Worm (Caenorhabditis elegans) whole organism, L4 larva: Measurements from ENCODE around the gene H04J21.1.
A peak's percentile ranks its signal among the peaks of the same experiment; 100 is the strongest.

ENCODE experiments used
- D1046.2 ChIP-seq: fragments of 200-800 bp; sonication (Bioruptor generic); IDR thresholded peaks from 2 replicates; pipeline ENCODE4 v1.3.6; 2022; ENCODE audit warnings: missing genetic modification characterization, missing compliant biosample characterization
- R02D3.7 ChIP-seq: fragments of 150-350 bp; sonication (generic microtip); optimal IDR thresholded peaks from 3 replicates; lab custom pipeline; 2014; ENCODE audit warnings: missing biosample characterization, missing genetic modification characterization
- T20F7.1 ChIP-seq: fragments of 200-800 bp; sonication (Bioruptor generic); optimal IDR thresholded peaks from 2 replicates; lab custom pipeline; 2018; ENCODE audit warnings: mild to moderate bottlenecking, missing genetic modification characterization, missing compliant biosample characterization
- Y48G9A.11 ChIP-seq: fragments of 200-800 bp; sonication (Bioruptor generic); IDR thresholded peaks from 2 replicates; pipeline ENCODE4 v1.3.6; 2022; ENCODE audit warnings: missing genetic modification reagents, missing genetic modification characterization, missing compliant biosample characterization
- aha-1 ChIP-seq: fragments of 150-350 bp; peaks from one replicate; lab custom pipeline; 2014; ENCODE audit warnings: missing biosample characterization, missing genetic modification characterization
- aly-2 ChIP-seq: sonication (generic microtip); optimal IDR thresholded peaks from 2 replicates; lab custom pipeline; 2018; ENCODE audit warnings: missing biosample characterization, missing genetic modification characterization
- ama-1 ChIP-seq: fragments of 150-350 bp; optimal IDR thresholded peaks from 2 replicates; lab custom pipeline; 2014; ENCODE audit warnings: inconsistent platforms, mixed read lengths
- ceh-62 ChIP-seq: sonication (generic microtip); optimal IDR thresholded peaks from 2 replicates; lab custom pipeline; 2017; ENCODE audit warnings: missing biosample characterization, missing genetic modification characterization
- daf-12 ChIP-seq: fragments of 150-350 bp; optimal IDR thresholded peaks from 2 replicates; lab custom pipeline; 2014; ENCODE audit warnings: missing biosample characterization, missing genetic modification reagents, missing genetic modification characterization
- daf-8 ChIP-seq: fragments of 200-800 bp; sonication (Bioruptor generic); IDR thresholded peaks from 2 replicates; pipeline ENCODE4 v1.3.6; 2022; ENCODE audit warnings: missing genetic modification characterization, missing compliant biosample characterization
- dmd-6 ChIP-seq: fragments of 200-800 bp; sonication (Bioruptor generic); IDR thresholded peaks from 2 replicates; pipeline ENCODE4 v1.3.6; 2022; ENCODE audit warnings: missing genetic modification reagents, missing genetic modification characterization, missing compliant biosample characterization
- dpl-1 ChIP-seq: fragments of 150-350 bp; optimal IDR thresholded peaks from 2 replicates; lab custom pipeline; 2014; ENCODE audit warnings: missing biosample characterization, missing genetic modification reagents, missing genetic modification characterization
- egl-43 ChIP-seq: fragments of 200-800 bp; sonication (Bioruptor generic); IDR thresholded peaks from 2 replicates; pipeline ENCODE4 v1.3.6; 2022; ENCODE audit warnings: missing genetic modification reagents, missing genetic modification characterization, missing compliant biosample characterization
- hlh-30 ChIP-seq: sonication (generic microtip); optimal IDR thresholded peaks from 2 replicates; lab custom pipeline; 2017; ENCODE audit warnings: antibody characterized with exemption, mild to moderate bottlenecking, missing genetic modification characterization, missing compliant biosample characterization; ENCODE audit not compliant: insufficient read depth
- jun-1 ChIP-seq: fragments of 150-350 bp; optimal IDR thresholded peaks from 2 replicates; lab custom pipeline; 2014; ENCODE audit warnings: missing biosample characterization, missing genetic modification reagents, missing genetic modification characterization
- lim-7 ChIP-seq: fragments of 200-800 bp; sonication (Bioruptor generic); IDR thresholded peaks from 2 replicates; pipeline ENCODE4 v1.3.6; 2022; ENCODE audit warnings: missing genetic modification characterization, missing compliant biosample characterization
- lin-13 ChIP-seq: fragments of 150-350 bp; optimal IDR thresholded peaks from 2 replicates; lab custom pipeline; 2014; ENCODE audit warnings: missing biosample characterization, missing genetic modification reagents, missing genetic modification characterization
- lin-15B ChIP-seq: fragments of 150-350 bp; sonication (generic microtip); optimal IDR thresholded peaks from 3 replicates; lab custom pipeline; 2014; ENCODE audit warnings: missing biosample characterization, missing genetic modification characterization
- lin-38 ChIP-seq: fragments of 200-800 bp; sonication (Bioruptor generic); IDR thresholded peaks from 2 replicates; pipeline ENCODE4 v1.3.6; 2022; ENCODE audit warnings: missing genetic modification reagents, missing genetic modification characterization, missing compliant biosample characterization
- lir-3 ChIP-seq: sonication (generic microtip); optimal IDR thresholded peaks from 2 replicates; lab custom pipeline; 2016; ENCODE audit warnings: mild to moderate bottlenecking, missing genetic modification characterization, missing compliant biosample characterization
- lsy-2 ChIP-seq, 2 experiments: fragments of 150-350 bp in 1 of 2; sonication (generic microtip) in 1 of 2; optimal IDR thresholded peaks; 2 replicates each; lab custom pipeline; 2014 to 2017; ENCODE audit warnings: missing biosample characterization in 2 of 2, missing genetic modification characterization in 2 of 2
- mdl-1 ChIP-seq, 2 experiments: fragments of 150-350 bp in 1 of 2; sonication (generic microtip) in 1 of 2; optimal IDR thresholded peaks; 2 replicates each; lab custom pipeline; 2014 to 2017; ENCODE audit warnings: missing biosample characterization in 2 of 2, missing genetic modification characterization in 2 of 2
- mep-1 ChIP-seq: fragments of 150-350 bp; sonication (generic microtip); optimal IDR thresholded peaks from 3 replicates; lab custom pipeline; 2014; ENCODE audit warnings: missing biosample characterization, missing genetic modification characterization
- mes-2 ChIP-seq: sonication (generic microtip); optimal IDR thresholded peaks from 2 replicates; lab custom pipeline; 2016; ENCODE audit warnings: missing genotype, mild to moderate bottlenecking, missing genetic modification characterization, missing compliant biosample characterization; ENCODE audit not compliant: poor library complexity, severe bottlenecking
- nhr-11 ChIP-seq: fragments of 150-350 bp; optimal IDR thresholded peaks from 2 replicates; lab custom pipeline; 2014; ENCODE audit warnings: missing biosample characterization, missing genetic modification characterization
- nhr-111 ChIP-seq: fragments of 200-800 bp; sonication (Bioruptor generic); optimal IDR thresholded peaks from 2 replicates; lab custom pipeline; 2018; ENCODE audit warnings: mild to moderate bottlenecking, missing genetic modification characterization, missing compliant biosample characterization
- nhr-25 ChIP-seq: sonication (generic microtip); optimal IDR thresholded peaks from 2 replicates; lab custom pipeline; 2017; ENCODE audit warnings: missing genetic modification characterization, mild to moderate bottlenecking, missing compliant biosample characterization, antibody characterized with exemption, moderate library complexity, borderline replicate concordance; ENCODE audit not compliant: insufficient read depth
- nhr-41 ChIP-seq: fragments of 200-800 bp; sonication (Bioruptor generic); IDR thresholded peaks from 2 replicates; pipeline ENCODE4 v1.3.6; 2022; ENCODE audit warnings: missing genetic modification reagents, missing genetic modification characterization, missing compliant biosample characterization
- nhr-6 ChIP-seq: fragments of 150-350 bp; optimal IDR thresholded peaks from 2 replicates; lab custom pipeline; 2014; ENCODE audit warnings: missing biosample characterization, missing genetic modification characterization
- nhr-76 ChIP-seq: fragments of 150-350 bp; optimal IDR thresholded peaks from 2 replicates; lab custom pipeline; 2014; ENCODE audit warnings: missing biosample characterization, missing genetic modification characterization
- nhr-77 ChIP-seq: fragments of 150-350 bp; optimal IDR thresholded peaks from 2 replicates; lab custom pipeline; 2014; ENCODE audit warnings: missing biosample characterization, missing genetic modification characterization
- pha-4 ChIP-seq, 2 experiments: fragments of 150-350 bp in 1 of 2; fragments of 200-800 bp in 1 of 2; sonication (Bioruptor generic) in 1 of 2; IDR thresholded peaks in 1 of 2; optimal IDR thresholded peaks in 1 of 2; 2 replicates each; pipeline versions ENCODE4 v1.3.6 to Lab custom; 2014 to 2022; ENCODE audit warnings: missing genetic modification characterization in 2 of 2, missing genetic modification reagents in 2 of 2, missing biosample characterization in 1 of 2, missing compliant biosample characterization in 1 of 2
- php-3 ChIP-seq: fragments of 200-800 bp; sonication (Bioruptor generic); IDR thresholded peaks from 2 replicates; pipeline ENCODE4 v1.3.6; 2022; ENCODE audit warnings: missing genetic modification reagents, missing genetic modification characterization, missing compliant biosample characterization
- pqm-1 ChIP-seq: sonication (generic microtip); optimal IDR thresholded peaks from 2 replicates; lab custom pipeline; 2017; ENCODE audit warnings: missing biosample characterization, missing genetic modification characterization
- rbr-2 ChIP-seq: sonication (generic microtip); optimal IDR thresholded peaks from 2 replicates; lab custom pipeline; 2016; ENCODE audit warnings: missing genotype, missing genetic modification characterization, missing compliant biosample characterization
- skn-1 ChIP-seq: fragments of 150-350 bp; optimal IDR thresholded peaks from 2 replicates; lab custom pipeline; 2014; ENCODE audit warnings: missing biosample characterization, missing genetic modification characterization
- snpc-1.2 ChIP-seq: fragments of 200-800 bp; sonication (Bioruptor generic); IDR thresholded peaks from 2 replicates; pipeline ENCODE4 v1.3.6; 2022; ENCODE audit warnings: missing genetic modification reagents, missing genetic modification characterization, missing compliant biosample characterization
- unc-62 ChIP-seq, 3 experiments: fragments of 150-350 bp in 1 of 3; sonication (generic microtip); optimal IDR thresholded peaks in 2 of 3; peaks in 1 of 3; 1 replicate in 1 of 3; 2 replicates in 2 of 3; lab custom pipeline; 2014 to 2017; ENCODE audit warnings: missing biosample characterization in 3 of 3, missing genetic modification characterization in 3 of 3, missing genetic modification reagents in 3 of 3, missing genotype in 1 of 3
- zfp-2 ChIP-seq: sonication (generic microtip); optimal IDR thresholded peaks from 2 replicates; lab custom pipeline; 2016; ENCODE audit warnings: mild to moderate bottlenecking, missing genetic modification characterization, missing compliant biosample characterization
- zfp-3 ChIP-seq: fragments of 200-800 bp; sonication (Bioruptor generic); conservative IDR thresholded peaks from 2 replicates; pipeline ENCODE4 v1.3.6; 2022; ENCODE audit warnings: missing genetic modification reagents, missing genetic modification characterization, missing compliant biosample characterization
- zip-11 ChIP-seq: fragments of 200-800 bp; sonication (Bioruptor generic); IDR thresholded peaks from 2 replicates; pipeline ENCODE4 v1.3.6; 2022; ENCODE audit warnings: missing genetic modification characterization, missing compliant biosample characterization

H04J21.1 gene

DNA sequence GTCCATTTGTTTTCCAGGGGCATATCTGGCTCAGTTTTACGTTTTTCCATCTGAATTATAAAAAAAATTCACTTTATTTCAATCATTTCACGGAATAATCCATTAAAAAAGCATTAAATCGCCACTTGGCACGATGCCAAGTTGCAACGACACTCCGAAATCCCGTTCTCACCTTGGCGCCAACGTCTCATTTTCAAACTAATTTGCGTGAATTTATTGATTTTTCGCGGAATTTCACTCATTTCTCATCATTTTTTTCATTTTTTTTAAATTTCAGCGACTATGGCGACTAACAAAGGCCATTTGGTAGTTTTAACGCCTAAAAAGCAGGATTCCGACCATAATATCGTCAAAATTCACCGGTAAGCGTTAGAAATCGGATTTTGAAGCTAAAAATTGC, 4.2 kb upstream of the H04J21.1 start, which contains the start of gene H14E04.2:
Gene H14E04.2 (plus strand): TSS at position 276 of the 400 bp plus-strand sequence.
- no peak for TF ChIP-seq daf-12 (tag; lab: Kevin White, UChicago)
- TF ChIP-seq lin-38 (GFP tag; lab: Robert Waterston, UW): peak; percentile 73
- peak; percentile 97 for TF ChIP-seq T20F7.1 (GFP tag; lab: Kevin White, UChicago)
- no peak for TF ChIP-seq zip-11 (GFP tag; lab: Robert Waterston, UW)
- peak; percentile 26 for TF ChIP-seq nhr-11 (tag; lab: Kevin White, UChicago)
- TF ChIP-seq lin-13 (GFP tag; lab: Kevin White, UChicago): peak; percentile 67
- peak; percentile 26 for TF ChIP-seq nhr-6 (tag; lab: Kevin White, UChicago)
- TF ChIP-seq snpc-1.2: no peak
- TF ChIP-seq nhr-111 (GFP tag; lab: Kevin White, UChicago): no peak
- TF ChIP-seq dpl-1 (GFP tag; lab: Kevin White, UChicago): peak; percentile 97
- TF ChIP-seq Y48G9A.11: peak; percentile 95
- peak; percentile 49 for TF ChIP-seq hlh-30 (tag; lab: Kevin White, UChicago)
- TF ChIP-seq aha-1 (tag; lab: Kevin White, UChicago): peak; percentile 87
- peak; percentile 44 for TF ChIP-seq rbr-2
- no peak for TF ChIP-seq zfp-2 (tag; lab: Kevin White, UChicago)
- no peak for TF ChIP-seq php-3 (GFP tag; lab: Robert Waterston, UW)
- TF ChIP-seq nhr-25 (tag; lab: Kevin White, UChicago): peak; percentile 45
- TF ChIP-seq mes-2 (tag; lab: Kevin White, UChicago): peak; percentile 83
- TF ChIP-seq pha-4 (GFP tag; IDR thresholded peaks at IDR 0.05; lab: Robert Waterston, UW): peak; percentile 35; the same call in 1 of the 2 replicates
- no peak for TF ChIP-seq pha-4 (tag; optimal IDR thresholded peaks at IDR 0.05; lab: Kevin White, UChicago)
- TF ChIP-seq lsy-2 (tag; optimal IDR thresholded peaks at IDR 0.05; lab: Kevin White, UChicago): peak; percentile 11 to 88
- peak; percentile 59 for TF ChIP-seq mep-1 (tag; lab: Kevin White, UChicago)
- TF ChIP-seq, all 104 proteins: peak for 15

DNA sequence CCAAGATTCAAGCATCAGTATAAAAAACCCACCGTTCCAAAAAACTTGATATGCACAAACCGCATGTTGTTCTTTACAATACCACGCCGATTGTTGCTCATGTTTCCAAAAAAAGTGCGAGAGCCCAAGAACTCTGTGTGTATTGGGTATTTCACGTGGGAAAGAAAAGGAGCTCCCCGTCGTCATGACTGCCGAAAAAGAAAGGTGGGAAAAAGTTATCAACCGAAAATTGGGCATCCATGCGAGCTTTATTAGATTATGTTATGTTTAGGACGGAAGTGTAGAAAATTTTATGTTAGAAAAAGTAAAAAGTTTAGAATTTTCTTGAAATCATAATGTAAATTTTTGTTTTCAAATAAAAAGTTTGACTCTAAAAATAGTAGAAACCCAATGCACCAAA, 3.3 kb downstream of the H04J21.1 start, which contains the start of gene H04J21.4:
Gene H04J21.4 (minus strand): TSS at position 101 of the 400 bp plus-strand sequence.
- TF ChIP-seq aha-1 (tag; lab: Kevin White, UChicago) (peak; percentile 88), daf-8 (GFP tag; lab: Robert Waterston, UW) (no peak)

DNA sequence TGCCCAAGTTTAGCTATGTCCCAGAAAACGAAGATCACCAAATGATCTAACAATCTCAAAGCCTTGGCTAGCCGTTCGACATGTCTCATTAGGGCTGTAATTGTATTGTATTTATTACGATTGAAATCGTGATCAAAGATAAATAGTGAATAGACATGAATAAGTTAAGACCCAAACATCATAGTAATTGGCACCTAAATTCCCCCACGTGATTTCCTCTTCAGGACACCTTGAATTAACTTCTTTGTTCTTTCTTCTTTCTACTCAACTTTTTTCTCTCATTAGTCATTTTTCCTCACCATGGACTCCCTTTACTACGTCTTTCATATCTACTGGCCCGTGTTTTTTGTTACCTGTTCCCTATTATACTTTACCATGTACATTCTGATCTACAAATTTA, 9.1 kb downstream of the H04J21.1 start, which contains the start of gene srd-69:
Gene srd-69 (plus strand): TSS at position 301 of the 400 bp plus-strand sequence.
- TF ChIP-seq nhr-77 (tag; lab: Kevin White, UChicago) (no peak), egl-43 (GFP tag; lab: Robert Waterston, UW) (no peak), zfp-3 (GFP tag; lab: Robert Waterston, UW) (no peak), ceh-62 (tag; lab: Kevin White, UChicago) (no peak), rbr-2 (no peak), ama-1 (lab: Kevin White, UChicago) (no peak), mep-1 (tag; lab: Kevin White, UChicago) (no peak), skn-1 (tag; lab: Kevin White, UChicago) (no peak), D1046.2 (no peak), dmd-6 (GFP tag; lab: Robert Waterston, UW) (no peak), unc-62 (GFP tag; optimal IDR thresholded peaks at IDR 0.05 in 1 of 2; lab: Kevin White, UChicago) (no peak), unc-62 (tag; optimal IDR thresholded peaks at IDR 0.05; lab: Kevin White, UChicago) (no peak)
- TF ChIP-seq, all 104 proteins: peak for 0

DNA sequence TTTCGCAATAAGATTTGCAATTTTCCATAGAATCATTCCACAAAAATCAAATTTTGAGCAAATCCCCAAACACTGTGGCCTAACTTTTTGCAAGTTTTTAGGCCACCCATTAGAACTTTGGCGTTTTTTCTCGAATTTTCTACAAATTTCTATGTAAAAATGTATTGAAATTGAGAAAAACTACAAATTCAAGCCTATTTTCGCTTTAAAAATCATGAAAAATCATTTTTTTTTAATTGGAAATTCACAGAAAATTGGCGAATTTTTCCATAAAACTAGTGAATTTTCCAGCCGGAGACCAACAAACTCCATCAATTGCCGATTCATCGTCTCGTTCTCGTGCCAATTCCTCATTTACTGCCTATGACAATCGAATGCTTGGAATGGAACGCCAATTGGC, 21.8 kb downstream of the H04J21.1 start:
- TF ChIP-seq skn-1 (tag; lab: Kevin White, UChicago) (no peak), aly-2 (tag; lab: Kevin White, UChicago) (no peak), lin-15B (tag; lab: Kevin White, UChicago) (no peak), egl-43 (GFP tag; lab: Robert Waterston, UW) (no peak), daf-8 (GFP tag; lab: Robert Waterston, UW) (no peak), jun-1 (tag; lab: Kevin White, UChicago) (no peak), mep-1 (tag; lab: Kevin White, UChicago) (no peak), lin-13 (GFP tag; lab: Kevin White, UChicago) (no peak), nhr-77 (tag; lab: Kevin White, UChicago) (no peak), lir-3 (tag; lab: Kevin White, UChicago) (no peak), nhr-6 (tag; lab: Kevin White, UChicago) (no peak), nhr-41 (GFP tag; lab: Robert Waterston, UW) (no peak), lim-7 (GFP tag; lab: Robert Waterston, UW) (no peak), nhr-76 (no peak), pqm-1 (tag; lab: Kevin White, UChicago) (no peak), mdl-1 (tag; optimal IDR thresholded peaks at IDR 0.05; lab: Kevin White, UChicago) (no peak), pha-4 (GFP tag; IDR thresholded peaks at IDR 0.05; lab: Robert Waterston, UW) (no peak), pha-4 (tag; optimal IDR thresholded peaks at IDR 0.05; lab: Kevin White, UChicago) (no peak), zfp-2 (tag; lab: Kevin White, UChicago) (no peak), R02D3.7 (no peak)
